Fruit fly (Drosophila melanogaster) whole organism, pupa: Measurements from ENCODE around the gene Dscam4.

Experiments
- CG8159 ChIP-seq: fragments of 200-800 bp; sonication (Bioruptor generic); optimal IDR thresholded peaks from 3 replicates; lab custom pipeline; 2018; ENCODE audit warnings: missing biosample characterization, mild to moderate bottlenecking, missing genetic modification characterization, moderate library complexity
- rn ChIP-seq: fragments of 200-800 bp; sonication (Bioruptor generic); IDR thresholded peaks from 2 replicates; pipeline ENCODE4 v1.3.6; 2022; ENCODE audit warnings: missing biosample characterization, missing genetic modification characterization

dm6 chr3L:8240932-8241331, 2.5 kb downstream of the Dscam4 start:
- TF ChIP-seq rn (GFP tag; lab: Robert Waterston, UW): no peak
- TF ChIP-seq CG8159 (tag; lab: Kevin White, UChicago): no peak
